Worm (Caenorhabditis elegans) whole organism, L2 larva: ENCODE data around the gene aagr-1.

Experiments
- C34F6.9 ChIP-seq: fragments of 150-350 bp; optimal IDR thresholded peaks from 2 replicates; lab custom pipeline; 2014; ENCODE audit warnings: missing biosample characterization, missing genetic modification characterization
- F13H6.1 ChIP-seq: sonication (generic microtip); optimal IDR thresholded peaks from 2 replicates; lab custom pipeline; 2016; ENCODE audit warnings: missing genetic modification characterization, missing compliant biosample characterization
- R02D3.7 ChIP-seq: fragments of 150-350 bp; optimal IDR thresholded peaks from 2 replicates; lab custom pipeline; 2014; ENCODE audit warnings: missing biosample characterization, missing genetic modification characterization
- Y55F3AM.14 ChIP-seq: fragments of 200-800 bp; sonication (Bioruptor generic); optimal IDR thresholded peaks from 2 replicates; lab custom pipeline; 2018; ENCODE audit warnings: mild to moderate bottlenecking, missing genetic modification characterization, missing compliant biosample characterization
- alr-1 ChIP-seq: fragments of 150-350 bp; optimal IDR thresholded peaks from 2 replicates; lab custom pipeline; 2014; ENCODE audit warnings: missing biosample characterization, missing genetic modification characterization
- aly-2 ChIP-seq: fragments of 150-350 bp; optimal IDR thresholded peaks from 2 replicates; lab custom pipeline; 2014; ENCODE audit warnings: missing biosample characterization, missing genetic modification characterization
- ceh-16 ChIP-seq: fragments of 150-350 bp; optimal IDR thresholded peaks from 2 replicates; lab custom pipeline; 2014; ENCODE audit warnings: missing biosample characterization, missing genetic modification characterization
- ceh-82 ChIP-seq: fragments of 150-350 bp; optimal IDR thresholded peaks from 2 replicates; lab custom pipeline; 2014; ENCODE audit warnings: missing biosample characterization, missing genetic modification characterization
- crh-2 ChIP-seq: sonication (generic microtip); optimal IDR thresholded peaks from 2 replicates; lab custom pipeline; 2017; ENCODE audit warnings: missing biosample characterization, missing genetic modification characterization
- egl-27 ChIP-seq: sonication (generic microtip); optimal IDR thresholded peaks from 3 replicates; lab custom pipeline; 2017; ENCODE audit warnings: missing biosample characterization, missing genetic modification reagents, missing genetic modification characterization
- elt-1 ChIP-seq: fragments of 150-350 bp; optimal IDR thresholded peaks from 2 replicates; lab custom pipeline; 2014; ENCODE audit warnings: missing biosample characterization, missing genetic modification characterization
- elt-3 ChIP-seq: sonication (generic microtip); optimal IDR thresholded peaks from 2 replicates; lab custom pipeline; 2017; ENCODE audit warnings: missing biosample characterization, missing genetic modification characterization
- fos-1 ChIP-seq: fragments of 150-350 bp; optimal IDR thresholded peaks from 2 replicates; lab custom pipeline; 2014; ENCODE audit warnings: missing biosample characterization, missing genetic modification characterization
- gmeb-1 ChIP-seq: fragments of 150-350 bp; optimal IDR thresholded peaks from 2 replicates; lab custom pipeline; 2014; ENCODE audit warnings: missing biosample characterization, missing genetic modification characterization
- lin-11 ChIP-seq: fragments of 150-350 bp; sonication (generic microtip); optimal IDR thresholded peaks from 2 replicates; lab custom pipeline; 2014; ENCODE audit warnings: missing biosample characterization, missing genetic modification characterization, inconsistent platforms, mixed read lengths
- lin-13 ChIP-seq: fragments of 150-350 bp; optimal IDR thresholded peaks from 2 replicates; lab custom pipeline; 2014; ENCODE audit warnings: missing biosample characterization, missing genetic modification reagents, missing genetic modification characterization
- lsy-2 ChIP-seq, 2 experiments: fragments of 150-350 bp in 1 of 2; sonication (generic microtip) in 1 of 2; optimal IDR thresholded peaks; 2 replicates each; lab custom pipeline; 2014 to 2017; ENCODE audit warnings: missing biosample characterization in 2 of 2, missing genetic modification characterization in 2 of 2
- mab-5 ChIP-seq: fragments of 150-350 bp; optimal IDR thresholded peaks from 2 replicates; lab custom pipeline; 2014; ENCODE audit warnings: missing biosample characterization, missing genetic modification characterization
- mbf-1 ChIP-seq: sonication (generic microtip); optimal IDR thresholded peaks from 2 replicates; lab custom pipeline; 2017; ENCODE audit warnings: missing biosample characterization, missing genetic modification characterization
- nhr-12 ChIP-seq: fragments of 150-350 bp; optimal IDR thresholded peaks from 2 replicates; lab custom pipeline; 2014; ENCODE audit warnings: missing biosample characterization, missing genetic modification characterization
- nhr-129 ChIP-seq: fragments of 150-350 bp; optimal IDR thresholded peaks from 2 replicates; lab custom pipeline; 2014; ENCODE audit warnings: missing biosample characterization, missing genetic modification characterization
- nhr-21 ChIP-seq: fragments of 150-350 bp; optimal IDR thresholded peaks from 2 replicates; lab custom pipeline; 2014; ENCODE audit warnings: missing biosample characterization, missing genetic modification characterization
- nhr-23 ChIP-seq: fragments of 150-350 bp; optimal IDR thresholded peaks from 2 replicates; lab custom pipeline; 2014; ENCODE audit warnings: missing biosample characterization, missing genetic modification reagents, missing genetic modification characterization
- nhr-237 ChIP-seq: fragments of 150-350 bp; optimal IDR thresholded peaks from 2 replicates; lab custom pipeline; 2014; ENCODE audit warnings: missing biosample characterization, missing genetic modification characterization
- nhr-25 ChIP-seq: fragments of 150-350 bp; sonication (generic microtip); optimal IDR thresholded peaks from 3 replicates; lab custom pipeline; 2014; ENCODE audit warnings: missing biosample characterization, missing genetic modification characterization
- nhr-6 ChIP-seq: fragments of 150-350 bp; optimal IDR thresholded peaks from 2 replicates; lab custom pipeline; 2014; ENCODE audit warnings: missing biosample characterization, missing genetic modification characterization
- nhr-77 ChIP-seq: fragments of 150-350 bp; optimal IDR thresholded peaks from 2 replicates; lab custom pipeline; 2014; ENCODE audit warnings: missing biosample characterization, missing genetic modification characterization
- peb-1 ChIP-seq: fragments of 150-350 bp; optimal IDR thresholded peaks from 2 replicates; lab custom pipeline; 2014; ENCODE audit warnings: missing biosample characterization, missing genetic modification characterization
- sem-4 ChIP-seq: fragments of 150-350 bp; optimal IDR thresholded peaks from 2 replicates; lab custom pipeline; 2014; ENCODE audit warnings: missing biosample characterization, missing genetic modification reagents, missing genetic modification characterization
- skn-1 ChIP-seq: sonication (generic microtip); optimal IDR thresholded peaks from 2 replicates; lab custom pipeline; 2017; ENCODE audit warnings: missing biosample characterization, missing genetic modification characterization
- sma-3 ChIP-seq: sonication (generic microtip); optimal IDR thresholded peaks from 2 replicates; lab custom pipeline; 2016; ENCODE audit warnings: missing genetic modification reagents, missing genetic modification characterization, missing compliant biosample characterization
- sma-9 ChIP-seq, 2 experiments: fragments of 150-350 bp in 1 of 2; sonication (generic microtip) in 1 of 2; optimal IDR thresholded peaks; 2 replicates each; lab custom pipeline; 2014 to 2016; ENCODE audit warnings: missing genetic modification characterization in 2 of 2, mild to moderate bottlenecking in 1 of 2, missing biosample characterization in 1 of 2, missing compliant biosample characterization in 1 of 2, missing genetic modification reagents in 1 of 2, moderate library complexity in 1 of 2
- snpc-4 ChIP-seq: fragments of 150-350 bp; optimal IDR thresholded peaks from 2 replicates; lab custom pipeline; 2014; ENCODE audit warnings: missing biosample characterization, missing genetic modification characterization
- unc-39 ChIP-seq: fragments of 150-350 bp; optimal IDR thresholded peaks from 2 replicates; lab custom pipeline; 2014; ENCODE audit warnings: missing biosample characterization, missing genetic modification characterization
- unc-55 ChIP-seq: fragments of 150-350 bp; sonication (generic microtip); optimal IDR thresholded peaks from 3 replicates; lab custom pipeline; 2014; ENCODE audit warnings: missing biosample characterization, missing genetic modification reagents, missing genetic modification characterization
- zag-1 ChIP-seq: fragments of 150-350 bp; optimal IDR thresholded peaks from 2 replicates; lab custom pipeline; 2014; ENCODE audit warnings: missing biosample characterization, missing genetic modification characterization
- ztf-1 ChIP-seq: fragments of 200-800 bp; sonication (Bioruptor generic); conservative IDR thresholded peaks from 2 replicates; pipeline ENCODE4 v1.3.6; 2022; ENCODE audit warnings: missing genetic modification characterization, missing compliant biosample characterization
- ztf-11 ChIP-seq: sonication (generic microtip); optimal IDR thresholded peaks from 2 replicates; lab custom pipeline; 2017; ENCODE audit warnings: missing biosample characterization, missing genetic modification characterization
- ztf-4 ChIP-seq: fragments of 150-350 bp; optimal IDR thresholded peaks from 2 replicates; lab custom pipeline; 2014; ENCODE audit warnings: missing biosample characterization, missing genetic modification characterization

The aagr-1 gene

ce11 chrIV:8363163-8363562 is 3.2 kb upstream of the aagr-1 start, which contains the start of gene D2096.12:
D2096.12 (plus strand) TSS chrIV:8363463.
- TF ChIP-seq ztf-4 (tag; lab: Kevin White, UChicago) (no peak), ztf-11 (tag; lab: Kevin White, UChicago) (no peak), lin-13 (GFP tag; lab: Kevin White, UChicago) (no peak), nhr-12 (tag; lab: Kevin White, UChicago) (no peak), egl-27 (tag; lab: Kevin White, UChicago) (no peak)

DNA sequence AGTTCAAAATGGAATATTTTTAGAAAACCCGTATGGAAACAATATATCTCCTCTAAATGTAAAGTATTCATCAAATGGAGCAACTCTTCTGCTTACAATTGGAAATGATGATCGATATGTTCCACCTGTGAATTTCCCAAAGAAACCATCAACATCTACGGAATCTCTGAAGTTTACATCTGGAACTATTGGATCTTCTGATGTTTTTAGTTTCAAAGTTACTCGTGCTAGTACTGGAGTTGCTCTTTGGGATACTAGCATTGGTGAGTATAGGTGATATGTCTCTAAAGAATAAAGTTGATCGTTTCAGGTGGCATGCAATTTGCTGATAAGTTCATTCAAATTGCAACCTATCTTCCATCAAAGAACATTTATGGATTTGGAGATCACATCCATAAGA is 1.6 kb downstream of the aagr-1 start:
- TF ChIP-seq nhr-21, result no peak
- TF ChIP-seq skn-1 (tag; lab: Kevin White, UChicago), result no peak
- no peak for TF ChIP-seq lsy-2 (tag; optimal IDR thresholded peaks at IDR 0.05; lab: Kevin White, UChicago)
- no peak for TF ChIP-seq nhr-6 (tag; lab: Kevin White, UChicago)
- no peak for TF ChIP-seq mbf-1
- TF ChIP-seq sem-4 (tag; lab: Kevin White, UChicago), result no peak
- no peak for TF ChIP-seq unc-39
- TF ChIP-seq snpc-4 (tag; lab: Kevin White, UChicago), result no peak
- TF ChIP-seq lin-11 (tag; lab: Kevin White, UChicago), result no peak
- TF ChIP-seq ztf-1 (GFP tag; lab: Robert Waterston, UW), result no peak
- TF ChIP-seq sma-9 (GFP tag; optimal IDR thresholded peaks at IDR 0.05; lab: Kevin White, UChicago), result no peak
- TF ChIP-seq sma-9 (tag; optimal IDR thresholded peaks at IDR 0.05; lab: Kevin White, UChicago), result no peak
- no peak for TF ChIP-seq aly-2
- TF ChIP-seq ceh-82 (tag; lab: Kevin White, UChicago), result no peak
- no peak for TF ChIP-seq egl-27 (tag; lab: Kevin White, UChicago)
- TF ChIP-seq nhr-25 (tag; lab: Kevin White, UChicago), result no peak

ce11 chrIV:8369135-8369534 is 2.8 kb downstream of the aagr-1 start, which contains the start of gene D2096.6:
D2096.6 (minus strand) TSS chrIV:8369235.
- TF ChIP-seq lsy-2 (tag; optimal IDR thresholded peaks at IDR 0.05; lab: Kevin White, UChicago) (no peak), nhr-129 (tag; lab: Kevin White, UChicago) (no peak), nhr-237 (no peak), elt-1 (tag; lab: Kevin White, UChicago) (no peak), elt-3 (no peak), nhr-23 (no peak), gmeb-1 (tag; lab: Kevin White, UChicago) (no peak), skn-1 (tag; lab: Kevin White, UChicago) (no peak), ztf-11 (tag; lab: Kevin White, UChicago) (no peak), alr-1 (no peak), mab-5 (tag; lab: Kevin White, UChicago) (no peak), peb-1 (tag; lab: Kevin White, UChicago) (no peak), fos-1 (no peak), mbf-1 (no peak), nhr-77 (tag; lab: Kevin White, UChicago) (no peak), Y55F3AM.14 (GFP tag; lab: Kevin White, UChicago) (no peak), egl-27 (tag; lab: Kevin White, UChicago) (no peak), lin-11 (tag; lab: Kevin White, UChicago) (no peak)

- TF ChIP-seq nhr-12 (tag; lab: Kevin White, UChicago) (no peak), ceh-16 (peak; percentile 9), ztf-11 (tag; lab: Kevin White, UChicago) (no peak), fos-1 (peak; percentile 72), F13H6.1 (tag; lab: Kevin White, UChicago) (peak; percentile 74), mab-5 (tag; lab: Kevin White, UChicago) (peak; percentile 32), Y55F3AM.14 (GFP tag; lab: Kevin White, UChicago) (peak; percentile 68), zag-1 (tag; lab: Kevin White, UChicago) (peak; percentile 43), egl-27 (tag; lab: Kevin White, UChicago) (peak; percentile 59), crh-2 (tag; lab: Kevin White, UChicago) (peak; percentile 85), lin-13 (GFP tag; lab: Kevin White, UChicago) (peak; percentile 82), C34F6.9 (tag; lab: Kevin White, UChicago) (peak; percentile 84), sma-9 (GFP tag; optimal IDR thresholded peaks at IDR 0.05; lab: Kevin White, UChicago) (peak; percentile 89), sma-9 (tag; optimal IDR thresholded peaks at IDR 0.05; lab: Kevin White, UChicago) (no peak), ztf-4 (tag; lab: Kevin White, UChicago) (peak; percentile 74), lin-11 (tag; lab: Kevin White, UChicago) (peak; percentile 44), R02D3.7 (tag; lab: Kevin White, UChicago) (peak; percentile 15), sma-3 (GFP tag; lab: Kevin White, UChicago) (peak; percentile 81), sem-4 (tag; lab: Kevin White, UChicago) (peak; percentile 21), nhr-6 (tag; lab: Kevin White, UChicago) (peak; percentile 74), gmeb-1 (tag; lab: Kevin White, UChicago) (peak; percentile 71), elt-3 (no peak), unc-55 (GFP tag; lab: Kevin White, UChicago) (no peak), nhr-21 (peak; percentile 66), nhr-129 (tag; lab: Kevin White, UChicago) (peak; percentile 96), elt-1 (tag; lab: Kevin White, UChicago) (no peak), aly-2 (no peak), lsy-2 (tag; optimal IDR thresholded peaks at IDR 0.05; lab: Kevin White, UChicago) (peak; percentile 54 to 82), snpc-4 (tag; lab: Kevin White, UChicago) (peak; percentile 71)
Observed at ce11 chrIV:8375381-8375780, 9.1 kb downstream of the aagr-1 start.
